Fruit fly (Drosophila melanogaster): ENCODE measurements around the gene Eig71Ek.

DNA sequence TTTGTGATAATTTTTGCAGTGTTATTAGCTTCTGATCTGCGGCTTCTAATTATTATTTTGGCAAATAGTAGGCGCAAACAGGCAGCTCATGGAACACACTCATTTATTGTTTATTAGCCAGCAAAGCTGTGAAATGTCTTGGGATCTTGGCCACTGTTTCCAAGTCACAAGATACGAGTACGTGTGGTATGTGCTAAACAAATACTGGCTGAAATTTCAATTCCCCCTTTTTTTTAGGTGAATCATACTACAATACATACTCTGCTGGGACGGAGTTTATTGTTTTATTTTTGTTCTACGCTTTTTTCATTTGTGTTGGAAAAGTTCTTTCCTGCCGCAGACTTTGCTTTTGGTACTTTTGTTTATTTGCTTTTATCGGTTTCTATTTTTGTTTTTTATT lies 30.0 kb upstream of the Eig71Ek start:
- TF ChIP-seq CG8478 (optimal IDR thresholded peaks at IDR 0.05) (no peak), CTCF (optimal IDR thresholded peaks at IDR 0.05) (no peak)
